Fruit fly (Drosophila melanogaster): Measurements from ENCODE around the gene CG1924.

Gene CG1924

dm6 chrX:12201905-12202623, 23.6 kb upstream of the CG1924 start (continued):
- peak in 1 of 2 experiments; percentile 65 for TF ChIP-seq crp (GFP tag; optimal IDR thresholded peaks at IDR 0.05)
- TF ChIP-seq inv (GFP tag; IDR thresholded peaks at IDR 0.05; ENCODE audit: partially characterized antibody), result no peak
- TF ChIP-seq Doc3 (GFP tag; IDR thresholded peaks at IDR 0.05; ENCODE audit: partially characterized antibody), result no peak
- TF ChIP-seq HLH4C (GFP tag; IDR thresholded peaks at IDR 0.05; ENCODE audit: partially characterized antibody), result no peak
- TF ChIP-seq CG11093 (GFP tag; IDR thresholded peaks at IDR 0.05), result peak; percentile 55; the same call in 2 of the 3 replicates
- peak; percentile 93 for TF ChIP-seq CG15601 (tag; optimal IDR thresholded peaks at IDR 0.05)
- peak; percentile 53 for TF ChIP-seq MTF-1 (GFP tag; optimal IDR thresholded peaks at IDR 0.05; ENCODE audit: borderline replicate concordance)
- TF ChIP-seq CG6689 (GFP tag; IDR thresholded peaks at IDR 0.05), result peak; percentile 78
- TF ChIP-seq CG4424 (GFP tag; optimal IDR thresholded peaks at IDR 0.05), result peak; percentile 87
- peak; percentile 90 for TF ChIP-seq CG17829 (tag; optimal IDR thresholded peaks at IDR 0.05)
- no peak for TF ChIP-seq zen2 (GFP tag; IDR thresholded peaks at IDR 0.05; ENCODE audit: partially characterized antibody)
- peak; percentile 50 for TF ChIP-seq salm (tag; optimal IDR thresholded peaks at IDR 0.05)
- TF ChIP-seq ken (GFP tag; IDR thresholded peaks at IDR 0.05), result peak; percentile 83
- peak; percentile 38 for TF ChIP-seq grn (GFP tag; optimal IDR thresholded peaks at IDR 0.05)
- peak; percentile 83 for TF ChIP-seq CG2678 (tag; optimal IDR thresholded peaks at IDR 0.05)
- no peak for TF ChIP-seq B-H2 (GFP tag; optimal IDR thresholded peaks at IDR 0.05)
- TF ChIP-seq CG13775 (GFP tag; optimal IDR thresholded peaks at IDR 0.05), result peak; percentile 76
- no peak for TF ChIP-seq yki (optimal IDR thresholded peaks at IDR 0.05)
- TF ChIP-seq Hmr (GFP tag; optimal IDR thresholded peaks at IDR 0.05), result peak; percentile 3
- no peak for TF ChIP-seq CG9215 (GFP tag; IDR thresholded peaks at IDR 0.05)
- no peak for TF ChIP-seq pan (optimal IDR thresholded peaks at IDR 0.05)
- TF ChIP-seq pan (GFP tag; optimal IDR thresholded peaks at IDR 0.05 in 1 of 2, IDR thresholded peaks at IDR 0.05 in 1 of 2), result peak in 1 of 2 experiments; percentile 79
- TF ChIP-seq ab (GFP tag; optimal IDR thresholded peaks at IDR 0.05), result no peak
- TF ChIP-seq Atf3 (GFP tag; optimal IDR thresholded peaks at IDR 0.05), result peak; percentile 25
- TF ChIP-seq CG10979 (tag; optimal IDR thresholded peaks at IDR 0.05), result peak; percentile 93
- no peak for TF ChIP-seq tll (GFP tag; optimal IDR thresholded peaks at IDR 0.05)
- TF ChIP-seq Dek (tag; optimal IDR thresholded peaks at IDR 0.05), result peak; percentile 19
- TF ChIP-seq eve (GFP tag; optimal IDR thresholded peaks at IDR 0.05), result peak; percentile 6 to 81
- peak; percentile 83 for TF ChIP-seq row (GFP tag; IDR thresholded peaks at IDR 0.05)
- peak; percentile 88 for TF ChIP-seq Blimp-1 (GFP tag; optimal IDR thresholded peaks at IDR 0.05)
- no peak for TF ChIP-seq CG10274 (GFP tag; optimal IDR thresholded peaks at IDR 0.05)
- no peak for TF ChIP-seq wdn (GFP tag; IDR thresholded peaks at IDR 0.05)
- TF ChIP-seq Hr78 (GFP tag; optimal IDR thresholded peaks at IDR 0.05), result peak in 1 of 2 experiments; percentile 53
- TF ChIP-seq Antp (GFP tag; optimal IDR thresholded peaks at IDR 0.05), result peak; percentile 25
- TF ChIP-seq CG12942 (GFP tag; optimal IDR thresholded peaks at IDR 0.05), result peak; percentile 63
- peak; percentile 44 for TF ChIP-seq CG17802 (tag; optimal IDR thresholded peaks at IDR 0.05)
- no peak for TF ChIP-seq CG17912 (GFP tag; optimal IDR thresholded peaks at IDR 0.05)
- TF ChIP-seq peb (GFP tag; IDR thresholded peaks at IDR 0.05), result peak; percentile 72
- peak; percentile 63 for TF ChIP-seq CG14441 (GFP tag; IDR thresholded peaks at IDR 0.05)
- TF ChIP-seq ato (GFP tag; IDR thresholded peaks at IDR 0.05; ENCODE audit: partially characterized antibody), result no peak
- peak; percentile 87 for TF ChIP-seq zen (tag; optimal IDR thresholded peaks at IDR 0.05)
- peak; percentile 91 for TF ChIP-seq ci (GFP tag; IDR thresholded peaks at IDR 0.05)
- no peak; the same call in 1 of the 2 replicates for TF ChIP-seq CG4404 (GFP tag; IDR thresholded peaks at IDR 0.05)
- peak; percentile 54 for TF ChIP-seq CG17568 (GFP tag; optimal IDR thresholded peaks at IDR 0.05)
- TF ChIP-seq Camta (GFP tag; optimal IDR thresholded peaks at IDR 0.05), result peak; percentile 36
- TF ChIP-seq CG13296 (GFP tag; optimal IDR thresholded peaks at IDR 0.05), result peak; percentile 1
- TF ChIP-seq CG15073 (GFP tag; optimal IDR thresholded peaks at IDR 0.05), result peak; percentile 20
- no peak for TF ChIP-seq Hey (tag; optimal IDR thresholded peaks at IDR 0.05)

All from whole organism, embryonic.